Worm (Caenorhabditis elegans) whole organism, L1 larva: ENCODE measurements around the gene aexr-3.

ENCODE experiments used
- lin-15B ChIP-seq: fragments of 150-350 bp; sonication (generic microtip); optimal IDR thresholded peaks from 3 replicates; lab custom pipeline; 2014; ENCODE audit warnings: missing biosample characterization, missing genetic modification characterization
- lin-39 ChIP-seq: fragments of 150-350 bp; optimal IDR thresholded peaks from 2 replicates; lab custom pipeline; 2014; ENCODE audit warnings: missing biosample characterization, missing genetic modification reagents, missing genetic modification characterization
- ztf-11 ChIP-seq, 2 experiments: sonication (generic microtip); optimal IDR thresholded peaks; 2 replicates each; lab custom pipeline; 2016 to 2017; ENCODE audit warnings: missing genetic modification characterization in 2 of 2, missing biosample characterization in 1 of 2, missing compliant biosample characterization in 1 of 2

ce11 chrX:8953011-8953410, 8.0 kb downstream of the aexr-3 start:
- no peak for TF ChIP-seq ztf-11 (tag; optimal IDR thresholded peaks at IDR 0.05; lab: Kevin White, UChicago)
- no peak for TF ChIP-seq lin-15B (tag; lab: Kevin White, UChicago)
- no peak for TF ChIP-seq lin-39 (tag; lab: Kevin White, UChicago)
